Fruit fly (Drosophila melanogaster): ENCODE data around the gene CG42460.

Gene CG42460

DNA sequence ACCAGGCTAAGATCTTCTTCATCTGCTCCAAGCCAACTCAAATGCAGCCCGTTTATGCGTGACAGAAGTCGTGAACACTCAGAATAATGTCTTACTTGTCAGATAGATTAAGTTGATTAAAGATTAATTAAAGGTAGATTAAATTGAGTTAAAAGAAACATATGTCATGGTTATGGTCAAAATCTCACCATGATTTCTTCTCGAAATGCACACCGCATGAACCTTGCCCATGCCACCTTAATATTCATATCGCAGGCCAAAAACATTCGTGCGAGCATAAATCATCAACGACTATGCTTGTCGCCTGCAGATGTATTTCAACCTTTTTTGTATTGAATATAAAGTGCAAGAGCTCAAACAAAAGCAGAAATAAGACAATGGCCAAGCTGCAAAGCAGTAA, 48.8 kb upstream of the CG42460 start (continued):
- no peak for TF ChIP-seq Doc3 (GFP tag; IDR thresholded peaks at IDR 0.05; ENCODE audit: partially characterized antibody)
- TF ChIP-seq jigr1 (GFP tag; IDR thresholded peaks at IDR 0.05), result 0 out of 3 replicates have a peak, but pooled peaks have one; percentile 35
- no peak for TF ChIP-seq NC2α (GFP tag; optimal IDR thresholded peaks at IDR 0.05)
- TF ChIP-seq ase (GFP tag; IDR thresholded peaks at IDR 0.05), result 0 out of 3 replicates have a peak, but pooled peaks have one; percentile 44
- peak; percentile 71 for TF ChIP-seq CG13424 (tag; optimal IDR thresholded peaks at IDR 0.05)
- no peak for TF ChIP-seq CG6272 (GFP tag; IDR thresholded peaks at IDR 0.05)
- TF ChIP-seq CG10462 (GFP tag; optimal IDR thresholded peaks at IDR 0.05), result no peak
- peak; percentile 36 for TF ChIP-seq bcd (GFP tag; optimal IDR thresholded peaks at IDR 0.05)
- TF ChIP-seq org-1 (GFP tag; optimal IDR thresholded peaks at IDR 0.05), result peak; percentile 53
- no peak for TF ChIP-seq CG17802 (tag; optimal IDR thresholded peaks at IDR 0.05)
- no peak for TF ChIP-seq hbn (GFP tag; IDR thresholded peaks at IDR 0.05; ENCODE audit: partially characterized antibody)
- TF ChIP-seq toy (GFP tag; IDR thresholded peaks at IDR 0.05), result no peak
- TF ChIP-seq CG16815 (GFP tag; optimal IDR thresholded peaks at IDR 0.05), result no peak
- TF ChIP-seq btn (GFP tag; optimal IDR thresholded peaks at IDR 0.05), result no peak
- peak; percentile 77 for TF ChIP-seq CG6689 (GFP tag; IDR thresholded peaks at IDR 0.05)
- peak; percentile 44 for TF ChIP-seq Camta (GFP tag; optimal IDR thresholded peaks at IDR 0.05)
- peak; percentile 60 for TF ChIP-seq salm (tag; optimal IDR thresholded peaks at IDR 0.05)
- TF ChIP-seq maf-S (GFP tag; optimal IDR thresholded peaks at IDR 0.05), result no peak
- TF ChIP-seq CG34376 (GFP tag; optimal IDR thresholded peaks at IDR 0.05), result no peak
- no peak for TF ChIP-seq CG17912 (GFP tag; optimal IDR thresholded peaks at IDR 0.05)
- TF ChIP-seq HHEX (GFP tag; optimal IDR thresholded peaks at IDR 0.05), result peak; percentile 40
- TF ChIP-seq Rfx (GFP tag; IDR thresholded peaks at IDR 0.05), result no peak
- no peak for TF ChIP-seq ERR (GFP tag; optimal IDR thresholded peaks at IDR 0.05)
- TF ChIP-seq gce (GFP tag; IDR thresholded peaks at IDR 0.05), result peak; percentile 71; the same call in 1 of the 3 replicates
- no peak for TF ChIP-seq CG12744 (GFP tag; optimal IDR thresholded peaks at IDR 0.05)
- no peak for TF ChIP-seq CG9215 (GFP tag; IDR thresholded peaks at IDR 0.05)
- TF ChIP-seq Deaf1 (tag; optimal IDR thresholded peaks at IDR 0.05), result no peak
- peak; percentile 53 for TF ChIP-seq CG15696 (tag; optimal IDR thresholded peaks at IDR 0.05)
- no peak for TF ChIP-seq gsb-n (tag; optimal IDR thresholded peaks at IDR 0.05)
- no peak for TF ChIP-seq CG10431 (GFP tag; optimal IDR thresholded peaks at IDR 0.05)
- peak; percentile 29 for TF ChIP-seq CG8281 (tag; optimal IDR thresholded peaks at IDR 0.05)
- TF ChIP-seq CG18262 (tag; optimal IDR thresholded peaks at IDR 0.05), result peak; percentile 70
- peak; percentile 73 for TF ChIP-seq CG15269 (tag; optimal IDR thresholded peaks at IDR 0.05)

dm6 chr2L:3436347-3436746, 48.1 kb upstream of the CG42460 start:
- peak; percentile 19 for TF ChIP-seq CG17359 (tag; optimal IDR thresholded peaks at IDR 0.05)
- no peak for TF ChIP-seq pan (optimal IDR thresholded peaks at IDR 0.05)
- peak in 1 of 2 experiments; percentile 59 for TF ChIP-seq pan (GFP tag; optimal IDR thresholded peaks at IDR 0.05 in 1 of 2, IDR thresholded peaks at IDR 0.05 in 1 of 2)
- TF ChIP-seq HLH3B (GFP tag; IDR thresholded peaks at IDR 0.05), result 0 out of 2 replicates have a peak, but pooled peaks have one; percentile 13
- TF ChIP-seq ftz-f1 (GFP tag; optimal IDR thresholded peaks at IDR 0.05), result no peak
- TF ChIP-seq lola (GFP tag; optimal IDR thresholded peaks at IDR 0.05), result no peak
- peak; percentile 28 for TF ChIP-seq dmrt99B (tag; optimal IDR thresholded peaks at IDR 0.05)
- no peak for TF ChIP-seq hb (GFP tag; IDR thresholded peaks at IDR 0.05; ENCODE audit: partially characterized antibody)
- TF ChIP-seq CG15269 (tag; optimal IDR thresholded peaks at IDR 0.05), result peak; percentile 23
- no peak for TF ChIP-seq D19B (GFP tag; optimal IDR thresholded peaks at IDR 0.05)
- TF ChIP-seq CG12659 (GFP tag; optimal IDR thresholded peaks at IDR 0.05), result no peak
- TF ChIP-seq CG18011 (GFP tag; optimal IDR thresholded peaks at IDR 0.05), result no peak
- no peak for TF ChIP-seq CG9215 (GFP tag; IDR thresholded peaks at IDR 0.05)
- TF ChIP-seq sr (GFP tag; IDR thresholded peaks at IDR 0.05), result no peak
- TF ChIP-seq CG14965 (GFP tag; optimal IDR thresholded peaks at IDR 0.05; ENCODE audit: borderline replicate concordance), result no peak
- no peak for TF ChIP-seq Oaz (GFP tag; IDR thresholded peaks at IDR 0.05)
- TF ChIP-seq stc (GFP tag; IDR thresholded peaks at IDR 0.05), result 0 out of 2 replicates have a peak, but pooled peaks have one; percentile 39
- TF ChIP-seq CG2116 (GFP tag; optimal IDR thresholded peaks at IDR 0.05), result no peak
- TF ChIP-seq B-H1 (GFP tag; IDR thresholded peaks at IDR 0.05), result no peak
- no peak for TF ChIP-seq CG30431 (GFP tag; optimal IDR thresholded peaks at IDR 0.05)
- TF ChIP-seq CG8924 (tag; optimal IDR thresholded peaks at IDR 0.05), result no peak
